Worm (Caenorhabditis elegans): ENCODE measurements around the gene fbxb-79.

The fbxb-79 gene

ce11 chrIV:11146492-11146891 is 42.8 kb downstream of the fbxb-79 start:
- no peak for TF ChIP-seq swsn-7 (tag; optimal IDR thresholded peaks at IDR 0.05)
- no peak for TF ChIP-seq skn-1 (tag; optimal IDR thresholded peaks at IDR 0.05)
- TF ChIP-seq irx-1 (tag; optimal IDR thresholded peaks at IDR 0.05) = no peak
- TF ChIP-seq mdl-1 (tag; optimal IDR thresholded peaks at IDR 0.05) = no peak
- no peak for TF ChIP-seq tlp-1 (tag; optimal IDR thresholded peaks at IDR 0.05)
- TF ChIP-seq nhr-71 (tag; optimal IDR thresholded peaks at IDR 0.05) = no peak

ce11 chrIV:11145929-11146339 is 43.4 kb downstream of the fbxb-79 start:
- TF ChIP-seq mef-2 (tag; optimal IDR thresholded peaks at IDR 0.05) (no peak), efl-1 (optimal IDR thresholded peaks at IDR 0.05) (no peak), efl-1 (GFP tag; optimal IDR thresholded peaks at IDR 0.05 in 1 of 2) (peak; percentile 50 to 92), lin-35 (GFP tag; optimal IDR thresholded peaks at IDR 0.05) (peak in 1 of 2 experiments; percentile 20), dpl-1 (GFP tag; optimal IDR thresholded peaks at IDR 0.05) (peak in 1 of 3 experiments; percentile 35), egl-27 (tag; optimal IDR thresholded peaks at IDR 0.05) (no peak)

- no peak for TF ChIP-seq sox-4 (tag; optimal IDR thresholded peaks at IDR 0.05)
- TF ChIP-seq nhr-76 (tag; optimal IDR thresholded peaks at IDR 0.05) = no peak
- TF ChIP-seq aha-1 (tag; optimal IDR thresholded peaks at IDR 0.05) = no peak
- no peak for TF ChIP-seq nhr-71 (tag; optimal IDR thresholded peaks at IDR 0.05)
Observed at ce11 chrIV:11143228-11143444, 46.2 kb downstream of the fbxb-79 start, which contains the start of gene F01G4.4. Gene F01G4.4, plus strand, starts transcription at chrIV:11143345.

ce11 chrIV:11142314-11143227 is 46.7 kb downstream of the fbxb-79 start, which contains the start of gene skih-2:
Gene skih-2, minus strand, starts transcription at chrIV:11142364.
- no peak for TF ChIP-seq egl-27 (tag; optimal IDR thresholded peaks at IDR 0.05)
- TF ChIP-seq isw-1 (GFP tag; IDR thresholded peaks at IDR 0.05) = peak; percentile 26
- TF ChIP-seq nhr-20 (tag; optimal IDR thresholded peaks at IDR 0.05) = peak; percentile 36
- no peak for TF ChIP-seq ztf-4 (tag; optimal IDR thresholded peaks at IDR 0.05)
- no peak for TF ChIP-seq lir-3 (tag; optimal IDR thresholded peaks at IDR 0.05; ENCODE audit: poor library complexity)
- no peak for TF ChIP-seq pqm-1 (tag; optimal IDR thresholded peaks at IDR 0.05)
- TF ChIP-seq fkh-8 (tag; optimal IDR thresholded peaks at IDR 0.05) = no peak
- peak; percentile 32 for TF ChIP-seq lin-15B (tag; optimal IDR thresholded peaks at IDR 0.05)
- TF ChIP-seq unc-30 (tag; optimal IDR thresholded peaks at IDR 0.05) = no peak
- peak; percentile 18 for TF ChIP-seq rnt-1 (tag; optimal IDR thresholded peaks at IDR 0.05)
- TF ChIP-seq nhr-19 (GFP tag; conservative IDR thresholded peaks at IDR 0.05) = peak; percentile 68
- no peak for TF ChIP-seq zip-4 (GFP tag; optimal IDR thresholded peaks at IDR 0.05)
- TF ChIP-seq nhr-11 (tag; optimal IDR thresholded peaks at IDR 0.05) = no peak
- TF ChIP-seq unc-98 (GFP tag; IDR thresholded peaks at IDR 0.05) = no peak
- TF ChIP-seq Y116A8C.19 (tag; optimal IDR thresholded peaks at IDR 0.05; ENCODE audit: borderline replicate concordance) = no peak
- TF ChIP-seq dpl-1 (GFP tag; optimal IDR thresholded peaks at IDR 0.05) = peak; percentile 92 to 95 (median 93)
- no peak for TF ChIP-seq hlh-4 (tag; optimal IDR thresholded peaks at IDR 0.05)
- TF ChIP-seq nhr-76 (tag; optimal IDR thresholded peaks at IDR 0.05) = no peak
- no peak for TF ChIP-seq lin-13 (GFP tag; optimal IDR thresholded peaks at IDR 0.05)
- TF ChIP-seq lin-35 (GFP tag; optimal IDR thresholded peaks at IDR 0.05) = peak; percentile 94 to 95
- no peak for TF ChIP-seq hpl-2 (GFP tag; optimal IDR thresholded peaks at IDR 0.05)
- peak; percentile 40 for TF ChIP-seq irx-1 (tag; optimal IDR thresholded peaks at IDR 0.05)
- TF ChIP-seq sptf-1 (tag; optimal IDR thresholded peaks at IDR 0.05) = no peak
- peak; percentile 88 for TF ChIP-seq F16B12.6 (tag; optimal IDR thresholded peaks at IDR 0.05)
- TF ChIP-seq ztf-11 (tag; optimal IDR thresholded peaks at IDR 0.05) = no peak
- TF ChIP-seq lin-14 (GFP tag; optimal IDR thresholded peaks at IDR 0.05) = no peak
- TF ChIP-seq lsy-2 (tag; optimal IDR thresholded peaks at IDR 0.05) = peak; percentile 80 to 86
- no peak for TF ChIP-seq nhr-28 (tag; optimal IDR thresholded peaks at IDR 0.05)
- TF ChIP-seq nhr-84 (tag; optimal IDR thresholded peaks at IDR 0.05) = no peak
- no peak for TF ChIP-seq C34B4.2 (tag; optimal IDR thresholded peaks at IDR 0.05)
- TF ChIP-seq fkh-4 (tag; optimal IDR thresholded peaks at IDR 0.05; ENCODE audit: borderline replicate concordance) = no peak
- TF ChIP-seq dsc-1 (tag; optimal IDR thresholded peaks at IDR 0.05) = peak; percentile 37
- TF ChIP-seq nhr-85 (tag) = peak; percentile 68
- TF ChIP-seq efl-1 (optimal IDR thresholded peaks at IDR 0.05) = peak; percentile 85 to 93
- peak; percentile 95 to 99 for TF ChIP-seq efl-1 (GFP tag; optimal IDR thresholded peaks at IDR 0.05 in 1 of 2)
- peak; percentile 78 for TF ChIP-seq xbp-1 (tag; optimal IDR thresholded peaks at IDR 0.05)
- no peak for TF ChIP-seq tlp-1 (tag; optimal IDR thresholded peaks at IDR 0.05)
- TF ChIP-seq swsn-7 (tag; optimal IDR thresholded peaks at IDR 0.05) = peak; percentile 52
- TF ChIP-seq aly-2 (tag; optimal IDR thresholded peaks at IDR 0.05) = no peak
